Fruit fly (Drosophila melanogaster) whole organism, embryonic: Measurements from ENCODE around the gene CG17930.

Experiments used
- Atf-2 ChIP-seq: fragments of 200-800 bp; sonication (Bioruptor generic); optimal IDR thresholded peaks from 2 replicates; lab custom pipeline; 2016; ENCODE audit warnings: missing biosample characterization, missing genetic modification characterization
- Atf3 ChIP-seq: fragments of 200-800 bp; sonication (Bioruptor generic); optimal IDR thresholded peaks from 3 replicates; lab custom pipeline; 2016; ENCODE audit warnings: missing biosample characterization, missing genetic modification characterization
- CG10959 ChIP-seq: fragments of 200-800 bp; sonication (Bioruptor generic); IDR thresholded peaks from 2 replicates; pipeline ENCODE4 v1.3.6; 2022; ENCODE audit warnings: missing biosample characterization, missing genetic modification characterization
- CG11696 ChIP-seq: fragments of 200-800 bp; sonication (Bioruptor generic); IDR thresholded peaks from 2 replicates; pipeline ENCODE4 v1.3.6; 2022; ENCODE audit warnings: missing biosample characterization, missing genetic modification characterization
- CG12299 ChIP-seq: fragments of 200-800 bp; sonication (Bioruptor generic); optimal IDR thresholded peaks from 2 replicates; lab custom pipeline; 2018; ENCODE audit warnings: missing biosample characterization, mild to moderate bottlenecking, missing genetic modification characterization
- CG15601 ChIP-seq: fragments of 200-800 bp; sonication (Bioruptor generic); optimal IDR thresholded peaks from 3 replicates; lab custom pipeline; 2019; ENCODE audit warnings: missing biosample characterization, mild to moderate bottlenecking, missing genetic modification characterization, moderate library complexity
- CG1602 ChIP-seq: fragments of 200-800 bp; sonication (Bioruptor generic); optimal IDR thresholded peaks from 3 replicates; lab custom pipeline; 2016; ENCODE audit warnings: missing biosample characterization, missing genetic modification characterization
- CG1603 ChIP-seq: fragments of 200-800 bp; sonication (Bioruptor generic); optimal IDR thresholded peaks from 2 replicates; lab custom pipeline; 2019; ENCODE audit warnings: missing biosample characterization, mild to moderate bottlenecking, missing genetic modification characterization, moderate library complexity
- CG17186 ChIP-seq: fragments of 200-800 bp; sonication (Bioruptor generic); optimal IDR thresholded peaks from 3 replicates; lab custom pipeline; 2017; ENCODE audit warnings: missing biosample characterization, missing genetic modification reagents, missing genetic modification characterization
- CG18764 ChIP-seq: fragments of 200-800 bp; sonication (Bioruptor generic); optimal IDR thresholded peaks from 3 replicates; lab custom pipeline; 2016; ENCODE audit warnings: missing biosample characterization, missing genetic modification characterization
- CG2116 ChIP-seq: fragments of 200-800 bp; sonication (Bioruptor generic); optimal IDR thresholded peaks from 3 replicates; lab custom pipeline; 2018; ENCODE audit warnings: missing biosample characterization, mild to moderate bottlenecking, missing genetic modification characterization
- CG2678 ChIP-seq: fragments of 200-800 bp; sonication (Bioruptor generic); optimal IDR thresholded peaks from 3 replicates; lab custom pipeline; 2019; ENCODE audit warnings: missing biosample characterization, mild to moderate bottlenecking, missing genetic modification characterization, moderate library complexity
- CG30403 ChIP-seq: fragments of 200-800 bp; sonication (Bioruptor generic); optimal IDR thresholded peaks from 3 replicates; lab custom pipeline; 2016; ENCODE audit warnings: missing biosample characterization, missing genetic modification characterization
- CG31224 ChIP-seq: fragments of 200-800 bp; sonication (Bioruptor generic); IDR thresholded peaks from 2 replicates; pipeline ENCODE4 v1.3.6; 2022; ENCODE audit warnings: missing biosample characterization, missing genetic modification characterization
- CG3163 ChIP-seq: fragments of 200-800 bp; sonication (Bioruptor generic); optimal IDR thresholded peaks from 3 replicates; lab custom pipeline; 2016; ENCODE audit warnings: missing biosample characterization, missing genetic modification characterization
- CG4328 ChIP-seq: fragments of 200-800 bp; sonication (Bioruptor generic); optimal IDR thresholded peaks from 3 replicates; lab custom pipeline; 2017; ENCODE audit warnings: missing biosample characterization, missing genetic modification reagents, missing genetic modification characterization
- CG5180 ChIP-seq: fragments of 200-800 bp; sonication (Bioruptor generic); optimal IDR thresholded peaks from 3 replicates; lab custom pipeline; 2017; ENCODE audit warnings: missing biosample characterization, missing genetic modification characterization, mild to moderate bottlenecking, moderate library complexity, missing genetic modification reagents
- CG7928 ChIP-seq: fragments of 200-800 bp; sonication (Bioruptor generic); optimal IDR thresholded peaks from 2 replicates; lab custom pipeline; 2017; ENCODE audit warnings: missing biosample characterization, mild to moderate bottlenecking, missing genetic modification characterization
- Dip3 ChIP-seq: fragments of 200-800 bp; sonication (Bioruptor generic); optimal IDR thresholded peaks from 3 replicates; lab custom pipeline; 2016; ENCODE audit warnings: missing biosample characterization, missing genetic modification characterization
- ERR ChIP-seq: fragments of 200-800 bp; sonication (Bioruptor generic); optimal IDR thresholded peaks from 2 replicates; lab custom pipeline; 2016; ENCODE audit warnings: missing biosample characterization, missing genetic modification characterization
- H15 ChIP-seq: fragments of 200-800 bp; sonication (Bioruptor generic); IDR thresholded peaks from 3 replicates; pipeline ENCODE4 v1.3.6; 2022; ENCODE audit warnings: missing biosample characterization, missing genetic modification characterization
- HLHmδ ChIP-seq: fragments of 200-800 bp; sonication (Bioruptor generic); optimal IDR thresholded peaks from 2 replicates; lab custom pipeline; 2018; ENCODE audit warnings: missing biosample characterization, mild to moderate bottlenecking, missing genetic modification characterization, moderate library complexity
- Hmr ChIP-seq: fragments of 200-800 bp; sonication (Bioruptor generic); optimal IDR thresholded peaks from 3 replicates; lab custom pipeline; 2017; ENCODE audit warnings: mild to moderate bottlenecking, missing biosample characterization, missing genetic modification reagents, missing genetic modification characterization
- MESR4 ChIP-seq: fragments of 200-800 bp; sonication (Bioruptor generic); optimal IDR thresholded peaks from 2 replicates; lab custom pipeline; 2018; ENCODE audit warnings: missing biosample characterization, mild to moderate bottlenecking, missing genetic modification characterization, moderate library complexity
- Mad ChIP-seq: fragments of 200-800 bp; sonication (Bioruptor generic); optimal IDR thresholded peaks from 2 replicates; lab custom pipeline; 2016; ENCODE audit warnings: missing biosample characterization, missing genetic modification characterization
- NFAT ChIP-seq: fragments of 200-800 bp; sonication (Bioruptor generic); IDR thresholded peaks from 2 replicates; pipeline ENCODE4 v1.3.6; 2022; ENCODE audit warnings: missing biosample characterization, missing genetic modification characterization
- NfI ChIP-seq: fragments of 200-800 bp; sonication (Bioruptor generic); optimal IDR thresholded peaks from 3 replicates; lab custom pipeline; 2018; ENCODE audit warnings: missing biosample characterization, mild to moderate bottlenecking, missing genetic modification characterization, moderate library complexity
- bcd ChIP-seq: fragments of 200-800 bp; sonication (Bioruptor generic); optimal IDR thresholded peaks from 2 replicates; lab custom pipeline; 2017; ENCODE audit warnings: missing biosample characterization, mild to moderate bottlenecking, missing genetic modification characterization
- cg ChIP-seq: fragments of 200-800 bp; sonication (Bioruptor generic); optimal IDR thresholded peaks from 3 replicates; lab custom pipeline; 2019; ENCODE audit warnings: missing biosample characterization, mild to moderate bottlenecking, missing genetic modification characterization, moderate library complexity
- ftz-f1 ChIP-seq: fragments of 200-800 bp; sonication (Bioruptor generic); optimal IDR thresholded peaks from 2 replicates; lab custom pipeline; 2016; ENCODE audit warnings: missing biosample characterization, missing genetic modification characterization
- grn ChIP-seq: fragments of 200-800 bp; sonication (Bioruptor generic); optimal IDR thresholded peaks from 3 replicates; lab custom pipeline; 2017; ENCODE audit warnings: missing biosample characterization, missing genetic modification characterization
- gro ChIP-seq: fragments of 200-800 bp; sonication (Bioruptor generic); optimal IDR thresholded peaks from 2 replicates; lab custom pipeline; 2016; ENCODE audit warnings: missing biosample characterization, missing genetic modification characterization
- ham ChIP-seq: fragments of 200-800 bp; sonication (Bioruptor generic); IDR thresholded peaks from 2 replicates; pipeline ENCODE4 v1.3.6; 2022; ENCODE audit warnings: missing biosample characterization, missing genetic modification characterization
- jumu ChIP-seq: fragments of 200-800 bp; sonication (Bioruptor generic); optimal IDR thresholded peaks from 3 replicates; lab custom pipeline; 2016; ENCODE audit warnings: missing biosample characterization, missing genetic modification characterization
- knrl ChIP-seq: fragments of 200-800 bp; sonication (Bioruptor generic); IDR thresholded peaks from 3 replicates; pipeline ENCODE4 v1.3.6; 2022; ENCODE audit warnings: missing biosample characterization, missing genetic modification characterization; ENCODE audit not compliant: partially characterized antibody
- lmd ChIP-seq: fragments of 200-800 bp; sonication (Bioruptor generic); IDR thresholded peaks from 2 replicates; pipeline ENCODE4 v1.3.6; 2022; ENCODE audit warnings: missing biosample characterization, missing genetic modification characterization
- lov ChIP-seq, 2 experiments: fragments of 200-800 bp in 1 of 2; fragments of >200 bp in 1 of 2; sonication (Bioruptor generic) in 1 of 2; IDR thresholded peaks in 1 of 2; optimal IDR thresholded peaks in 1 of 2; 2 replicates in 1 of 2; 3 replicates in 1 of 2; pipeline versions ENCODE4 v1.3.6 to Lab custom; 2017 to 2022; ENCODE audit warnings: missing biosample characterization in 1 of 2, missing genetic modification characterization in 1 of 2
- pita ChIP-seq: fragments of 200-800 bp; sonication (Bioruptor generic); optimal IDR thresholded peaks from 2 replicates; lab custom pipeline; 2017; ENCODE audit warnings: missing biosample characterization, mild to moderate bottlenecking, missing genetic modification characterization
- pros ChIP-seq: fragments of 200-800 bp; sonication (Bioruptor generic); optimal IDR thresholded peaks from 3 replicates; lab custom pipeline; 2019; ENCODE audit warnings: missing biosample characterization, mild to moderate bottlenecking, missing genetic modification characterization, moderate library complexity
- slou ChIP-seq: fragments of 200-800 bp; sonication (Bioruptor generic); optimal IDR thresholded peaks from 3 replicates; lab custom pipeline; 2016; ENCODE audit warnings: missing biosample characterization, missing genetic modification characterization
- stwl ChIP-seq: fragments of 200-800 bp; sonication (Bioruptor generic); optimal IDR thresholded peaks from 3 replicates; lab custom pipeline; 2018; ENCODE audit warnings: missing biosample characterization, mild to moderate bottlenecking, missing genetic modification characterization, moderate library complexity
- trem ChIP-seq: fragments of 200-800 bp; optimal IDR thresholded peaks from 3 replicates; lab custom pipeline; 2019; ENCODE audit warnings: missing biosample characterization, mild to moderate bottlenecking, missing genetic modification characterization, moderate library complexity
- trh ChIP-seq: fragments of 200-800 bp; sonication (Bioruptor generic); optimal IDR thresholded peaks from 2 replicates; lab custom pipeline; 2016; ENCODE audit warnings: missing biosample characterization, missing genetic modification characterization
- tup ChIP-seq: fragments of 200-800 bp; sonication (Bioruptor generic); optimal IDR thresholded peaks from 2 replicates; lab custom pipeline; 2016; ENCODE audit warnings: missing biosample characterization, mild to moderate bottlenecking, missing genetic modification characterization, moderate library complexity
- unpg ChIP-seq: fragments of 200-800 bp; sonication (Bioruptor generic); optimal IDR thresholded peaks from 3 replicates; lab custom pipeline; 2018; ENCODE audit warnings: missing biosample characterization, mild to moderate bottlenecking, missing genetic modification characterization, moderate library complexity
- usp ChIP-seq: fragments of >200 bp; optimal IDR thresholded peaks from 2 replicates; lab custom pipeline; 2017; ENCODE audit warnings: missing biosample characterization, missing genetic modification characterization
- vfl ChIP-seq: fragments of 200-800 bp; sonication (Bioruptor generic); optimal IDR thresholded peaks from 2 replicates; lab custom pipeline; 2016; ENCODE audit warnings: missing biosample characterization, missing genetic modification characterization
- wek ChIP-seq: fragments of 200-800 bp; sonication (Bioruptor generic); optimal IDR thresholded peaks from 3 replicates; lab custom pipeline; 2018; ENCODE audit warnings: missing biosample characterization, mild to moderate bottlenecking, missing genetic modification characterization, moderate library complexity
- zen ChIP-seq: fragments of 200-800 bp; sonication (Bioruptor generic); optimal IDR thresholded peaks from 3 replicates; lab custom pipeline; 2018; ENCODE audit warnings: missing biosample characterization, mild to moderate bottlenecking, missing genetic modification characterization, moderate library complexity
- zfh2 ChIP-seq: fragments of 200-800 bp; sonication (Bioruptor generic); optimal IDR thresholded peaks from 2 replicates; lab custom pipeline; 2016; ENCODE audit warnings: missing biosample characterization, missing genetic modification characterization

The CG17930 gene

dm6 chr3R:16331809-16332343 lies 4.2 kb downstream of the CG17930 start (continued):
- TF ChIP-seq usp (GFP tag; lab: Kevin White, UChicago) (no peak), CG1603 (tag; lab: Kevin White, UChicago) (peak; percentile 80), lov (optimal IDR thresholded peaks at IDR 0.05; lab: Kevin White, UChicago) (no peak), lov (GFP tag; IDR thresholded peaks at IDR 0.05; lab: Robert Waterston, UW) (peak; percentile 61; the same call in 1 of the 3 replicates), MESR4 (peak; percentile 14), CG31224 (GFP tag; lab: Robert Waterston, UW) (peak; percentile 29; the same call in 1 of the 2 replicates), Atf3 (GFP tag; lab: Kevin White, UChicago) (peak; percentile 62), knrl (GFP tag; lab: Robert Waterston, UW) (no peak), Atf-2 (GFP tag; lab: Kevin White, UChicago) (peak; percentile 38), CG7928 (GFP tag; lab: Kevin White, UChicago) (no peak), CG18764 (GFP tag; lab: Kevin White, UChicago) (peak; percentile 62), CG30403 (GFP tag; lab: Kevin White, UChicago) (no peak), CG5180 (GFP tag; lab: Kevin White, UChicago) (peak; percentile 45), grn (GFP tag; lab: Kevin White, UChicago) (peak; percentile 77), trem (tag; lab: Kevin White, UChicago) (no peak), unpg (GFP tag; lab: Kevin White, UChicago) (peak; percentile 34), CG4328 (GFP tag; lab: Kevin White, UChicago) (peak; percentile 73), CG17186 (peak; percentile 37), trh (GFP tag; lab: Kevin White, UChicago) (peak; percentile 64), cg (GFP tag; lab: Kevin White, UChicago) (no peak), CG2116 (GFP tag; lab: Kevin White, UChicago) (peak; percentile 54), lmd (GFP tag; lab: Robert Waterston, UW) (no peak), slou (GFP tag; lab: Kevin White, UChicago) (peak; percentile 30), tup (peak; percentile 44), H15 (peak; percentile 65; the same call in 2 of the 3 replicates), ftz-f1 (GFP tag; lab: Kevin White, UChicago) (no peak), vfl (GFP tag; lab: Kevin White, UChicago) (no peak), stwl (tag; lab: Kevin White, UChicago) (no peak), pros (GFP tag; lab: Kevin White, UChicago) (no peak), zen (tag; lab: Kevin White, UChicago) (no peak), NFAT (peak; percentile 71), jumu (peak; percentile 28), ham (GFP tag; lab: Robert Waterston, UW) (no peak), CG12299 (tag; lab: Kevin White, UChicago) (peak; percentile 21), CG15601 (peak; percentile 89), CG3163 (GFP tag; lab: Kevin White, UChicago) (peak; percentile 21), Dip3 (no peak), zfh2 (GFP tag; lab: Kevin White, UChicago) (no peak), NfI (GFP tag; lab: Kevin White, UChicago) (peak; percentile 20), CG10959 (GFP tag; lab: Robert Waterston, UW) (no peak), gro (no peak), Mad (peak; percentile 33), wek (GFP tag; lab: Kevin White, UChicago) (peak; percentile 73), Hmr (GFP tag; lab: Kevin White, UChicago) (peak; percentile 66), CG2678 (tag; lab: Kevin White, UChicago) (peak; percentile 72), pita (GFP tag; lab: Kevin White, UChicago) (no peak), ERR (GFP tag; lab: Kevin White, UChicago) (peak; percentile 26), CG11696 (GFP tag; lab: Robert Waterston, UW) (peak; percentile 56), bcd (peak; percentile 38), CG1602 (GFP tag; lab: Kevin White, UChicago) (peak; percentile 29), HLHmδ (peak; percentile 73)
